3 fruit fly cellular contexts compared by ENCODE assay signal in genomic region chr3L:6447203-6447602, dm6.
TF ChIP-seq lines count a peak whose summit lies in the region.

No protein-coding gene starts in this region.

- TF ChIP-seq CTCF in whole organism, embryonic (GFP tag; optimal IDR thresholded peaks at IDR 0.05; lab: Kevin White, UChicago): no peak

TF ChIP-seq in whole organism, embryonic, 481 proteins besides CTCF, POLR2A, EP300 and RAD21:
- TF ChIP-seq Drgx (GFP tag; IDR thresholded peaks at IDR 0.05; lab: Robert Waterston, UW) (peak; percentile 26; the same call in 1 of the 2 replicates), CG18011 (GFP tag; optimal IDR thresholded peaks at IDR 0.05; lab: Kevin White, UChicago) (peak; percentile 55), CG14667 (GFP tag; IDR thresholded peaks at IDR 0.05; lab: Robert Waterston, UW) (no peak)

TF ChIP-seq in whole organism, prepupa, 60 proteins besides CTCF, POLR2A, EP300 and RAD21 (continues in another document):
- peak; percentile 21 for TF ChIP-seq Hr4 (GFP tag; optimal IDR thresholded peaks at IDR 0.05; lab: Kevin White, UChicago)
- TF ChIP-seq Eip78C (GFP tag; lab: Kevin White, UChicago): no peak
- no peak for TF ChIP-seq CG4318 (GFP tag; optimal IDR thresholded peaks at IDR 0.05; lab: Kevin White, UChicago)
- no peak for TF ChIP-seq fkh (GFP tag; optimal IDR thresholded peaks at IDR 0.05; lab: Kevin White, UChicago)
- TF ChIP-seq CG11294 (GFP tag; IDR thresholded peaks at IDR 0.05; lab: Robert Waterston, UW): no peak
- TF ChIP-seq dac (GFP tag; optimal IDR thresholded peaks at IDR 0.05; lab: Kevin White, UChicago): no peak
- TF ChIP-seq CG32006 (GFP tag; optimal IDR thresholded peaks at IDR 0.05; lab: Kevin White, UChicago): peak; percentile 49
- peak; percentile 63; the same call in 2 of the 3 replicates for TF ChIP-seq CG6163 (GFP tag; IDR thresholded peaks at IDR 0.05; lab: Robert Waterston, UW)
- no peak for TF ChIP-seq topi (GFP tag; optimal IDR thresholded peaks at IDR 0.05; lab: Kevin White, UChicago)
- TF ChIP-seq CG34406 (GFP tag; optimal IDR thresholded peaks at IDR 0.05; lab: Kevin White, UChicago): no peak
- TF ChIP-seq salr (GFP tag; optimal IDR thresholded peaks at IDR 0.05; lab: Kevin White, UChicago): peak in 1 of 2 experiments; percentile 49
- no peak for TF ChIP-seq CG3919 (GFP tag; optimal IDR thresholded peaks at IDR 0.05; lab: Kevin White, UChicago)
- no peak for TF ChIP-seq Hr39 (GFP tag; optimal IDR thresholded peaks at IDR 0.05; lab: Kevin White, UChicago)
- no peak for TF ChIP-seq CG9139 (GFP tag; optimal IDR thresholded peaks at IDR 0.05; lab: Kevin White, UChicago)
- no peak for TF ChIP-seq CG10631 (GFP tag; optimal IDR thresholded peaks at IDR 0.05; lab: Kevin White, UChicago)
- peak; percentile 16 for TF ChIP-seq Lpt (GFP tag; optimal IDR thresholded peaks at IDR 0.05; lab: Kevin White, UChicago)
- TF ChIP-seq CG8632 (GFP tag; optimal IDR thresholded peaks at IDR 0.05; lab: Kevin White, UChicago): no peak
- peak; percentile 75; the same call in 2 of the 3 replicates for TF ChIP-seq CG8119 (GFP tag; IDR thresholded peaks at IDR 0.05; lab: Robert Waterston, UW)
- no peak for TF ChIP-seq Sox102F (GFP tag; optimal IDR thresholded peaks at IDR 0.05; lab: Kevin White, UChicago)
- no peak for TF ChIP-seq fd85E (GFP tag; optimal IDR thresholded peaks at IDR 0.05; lab: Kevin White, UChicago)
- TF ChIP-seq CG6792 (GFP tag; optimal IDR thresholded peaks at IDR 0.05; lab: Kevin White, UChicago): no peak
- no peak for TF ChIP-seq Gug (GFP tag; IDR thresholded peaks at IDR 0.05; lab: Robert Waterston, UW)
- no peak for TF ChIP-seq esn (GFP tag; optimal IDR thresholded peaks at IDR 0.05; lab: Kevin White, UChicago)
- no peak for TF ChIP-seq CG8319 (GFP tag; optimal IDR thresholded peaks at IDR 0.05; lab: Kevin White, UChicago)
- TF ChIP-seq Sox15 (GFP tag; optimal IDR thresholded peaks at IDR 0.05; lab: Kevin White, UChicago): no peak
- peak; percentile 1 for TF ChIP-seq net (GFP tag; optimal IDR thresholded peaks at IDR 0.05; lab: Kevin White, UChicago)
- no peak for TF ChIP-seq spab (GFP tag; optimal IDR thresholded peaks at IDR 0.05; lab: Kevin White, UChicago)
- TF ChIP-seq cyc (GFP tag; optimal IDR thresholded peaks at IDR 0.05; lab: Kevin White, UChicago): no peak
- TF ChIP-seq Hr38 (GFP tag; optimal IDR thresholded peaks at IDR 0.05; lab: Kevin White, UChicago): no peak
- no peak for TF ChIP-seq lz (GFP tag; optimal IDR thresholded peaks at IDR 0.05; lab: Kevin White, UChicago)
- no peak for TF ChIP-seq CG3032 (tag; optimal IDR thresholded peaks at IDR 0.05; lab: Kevin White, UChicago)
- TF ChIP-seq dsx (GFP tag; optimal IDR thresholded peaks at IDR 0.05; lab: Kevin White, UChicago; ENCODE audit: poor library complexity, severe bottlenecking): no peak
- no peak for TF ChIP-seq achi (GFP tag; optimal IDR thresholded peaks at IDR 0.05; lab: Kevin White, UChicago)
- TF ChIP-seq Ets21C (GFP tag; optimal IDR thresholded peaks at IDR 0.05; lab: Kevin White, UChicago): no peak
- no peak for TF ChIP-seq svp (GFP tag; lab: Kevin White, UChicago)
- no peak for TF ChIP-seq Blimp-1 (GFP tag; optimal IDR thresholded peaks at IDR 0.05; lab: Kevin White, UChicago)
- no peak for TF ChIP-seq fd59A (GFP tag; optimal IDR thresholded peaks at IDR 0.05; lab: Kevin White, UChicago)
- TF ChIP-seq ss (GFP tag; optimal IDR thresholded peaks at IDR 0.05; lab: Kevin White, UChicago): no peak
- TF ChIP-seq CG6808 (GFP tag; optimal IDR thresholded peaks at IDR 0.05; lab: Kevin White, UChicago): no peak
- no peak for TF ChIP-seq OdsH (GFP tag; optimal IDR thresholded peaks at IDR 0.05; lab: Kevin White, UChicago)
- peak; percentile 77 for TF ChIP-seq eg (GFP tag; IDR thresholded peaks at IDR 0.05; lab: Robert Waterston, UW)
- TF ChIP-seq Eip75B (GFP tag; optimal IDR thresholded peaks at IDR 0.05; lab: Kevin White, UChicago): no peak
- TF ChIP-seq acj6 (GFP tag; optimal IDR thresholded peaks at IDR 0.05; lab: Kevin White, UChicago): peak; percentile 27
- TF ChIP-seq Sox14 (GFP tag; optimal IDR thresholded peaks at IDR 0.05; lab: Kevin White, UChicago): no peak
- no peak for TF ChIP-seq CG1621 (tag; optimal IDR thresholded peaks at IDR 0.05; lab: Kevin White, UChicago)
- no peak for TF ChIP-seq CG16779 (tag; optimal IDR thresholded peaks at IDR 0.05; lab: Kevin White, UChicago)

TF ChIP-seq in whole organism, pupa, 21 proteins besides CTCF, POLR2A, EP300 and RAD21:
- TF ChIP-seq CG10348 (GFP tag; IDR thresholded peaks at IDR 0.05; lab: Robert Waterston, UW) (no peak), Ets98B (GFP tag; IDR thresholded peaks at IDR 0.05; lab: Robert Waterston, UW) (peak; percentile 58; the same call in 1 of the 2 replicates), fd96Ca (GFP tag; IDR thresholded peaks at IDR 0.05; lab: Robert Waterston, UW) (peak; percentile 60; the same call in 1 of the 3 replicates), rn (GFP tag; IDR thresholded peaks at IDR 0.05; lab: Robert Waterston, UW) (peak; percentile 36; the same call in 1 of the 2 replicates), CG4496 (GFP tag; IDR thresholded peaks at IDR 0.05; lab: Robert Waterston, UW) (peak; percentile 72), Pif1A (GFP tag; optimal IDR thresholded peaks at IDR 0.05; lab: Kevin White, UChicago) (peak; percentile 29), CG17806 (tag; optimal IDR thresholded peaks at IDR 0.05; lab: Kevin White, UChicago) (no peak), CG12605 (GFP tag; IDR thresholded peaks at IDR 0.05; lab: Robert Waterston, UW) (peak; percentile 88), D1 (tag; optimal IDR thresholded peaks at IDR 0.05; lab: Kevin White, UChicago) (no peak)

Comparison
In these comparisons a context has a peak if more than half of its experiments do, and no peak if none do; other contexts are left out.
1. Of the 7 proteins assayed by ChIP-seq in both whole organism, embryonic and whole organism, prepupa: peak only in whole organism, embryonic: none; only in whole organism, prepupa: Lpt; in both: none; in neither: 6.